Fruit fly (Drosophila melanogaster) whole organism, embryonic: ENCODE data around the gene CG10413.
A peak's percentile ranks its signal among the peaks of the same experiment; 100 is the strongest.

Experiments
- Abd-B ChIP-seq: fragments of 200-800 bp; sonication (Bioruptor generic); optimal IDR thresholded peaks from 2 replicates; lab custom pipeline; 2018; ENCODE audit warnings: missing biosample characterization, mild to moderate bottlenecking, missing genetic modification characterization, moderate library complexity
- Atf-2 ChIP-seq: fragments of 200-800 bp; sonication (Bioruptor generic); optimal IDR thresholded peaks from 2 replicates; lab custom pipeline; 2016; ENCODE audit warnings: missing biosample characterization, missing genetic modification characterization
- CG10543 ChIP-seq: fragments of 200-800 bp; sonication (Bioruptor generic); optimal IDR thresholded peaks from 3 replicates; lab custom pipeline; 2017; ENCODE audit warnings: missing biosample characterization, mild to moderate bottlenecking, missing genetic modification characterization, moderate library complexity
- CG11093 ChIP-seq: fragments of 200-800 bp; sonication (Bioruptor generic); IDR thresholded peaks from 3 replicates; pipeline ENCODE4 v1.3.6; 2022; ENCODE audit warnings: missing biosample characterization, missing genetic modification characterization
- CG11456 ChIP-seq: fragments of 200-800 bp; sonication (Bioruptor generic); IDR thresholded peaks from 3 replicates; pipeline ENCODE4 v1.3.6; 2022; ENCODE audit warnings: missing biosample characterization, missing genetic modification characterization
- CG12071 ChIP-seq: fragments of 200-800 bp; sonication (Bioruptor generic); optimal IDR thresholded peaks from 3 replicates; lab custom pipeline; 2018; ENCODE audit warnings: missing biosample characterization, mild to moderate bottlenecking, missing genetic modification characterization
- CG12219 ChIP-seq: fragments of 200-800 bp; sonication (Bioruptor generic); optimal IDR thresholded peaks from 3 replicates; lab custom pipeline; 2018; ENCODE audit warnings: missing biosample characterization, mild to moderate bottlenecking, missing genetic modification characterization
- CG1233 ChIP-seq: fragments of 200-800 bp; sonication (Bioruptor generic); optimal IDR thresholded peaks from 4 replicates; lab custom pipeline; 2018; ENCODE audit warnings: missing biosample characterization, mild to moderate bottlenecking, missing genetic modification characterization
- CG13624 ChIP-seq: fragments of 200-800 bp; sonication (Bioruptor generic); optimal IDR thresholded peaks from 2 replicates; lab custom pipeline; 2016; ENCODE audit warnings: missing biosample characterization, missing genetic modification characterization
- CG16779 ChIP-seq: fragments of 200-800 bp; sonication (Bioruptor generic); IDR thresholded peaks from 2 replicates; pipeline ENCODE4 v1.3.6; 2022; ENCODE audit warnings: missing biosample characterization, missing genetic modification characterization
- CG17186 ChIP-seq: fragments of 200-800 bp; sonication (Bioruptor generic); optimal IDR thresholded peaks from 3 replicates; lab custom pipeline; 2017; ENCODE audit warnings: missing biosample characterization, missing genetic modification reagents, missing genetic modification characterization
- CG30431 ChIP-seq: fragments of 200-800 bp; sonication (Bioruptor generic); optimal IDR thresholded peaks from 2 replicates; lab custom pipeline; 2017; ENCODE audit warnings: missing biosample characterization, missing genetic modification characterization
- CG3065 ChIP-seq: fragments of 200-800 bp; sonication (Bioruptor generic); optimal IDR thresholded peaks from 2 replicates; lab custom pipeline; 2016; ENCODE audit warnings: missing biosample characterization, missing genetic modification characterization
- CG31224 ChIP-seq: fragments of 200-800 bp; sonication (Bioruptor generic); IDR thresholded peaks from 2 replicates; pipeline ENCODE4 v1.3.6; 2022; ENCODE audit warnings: missing biosample characterization, missing genetic modification characterization
- CG7372 ChIP-seq: fragments of 200-800 bp; sonication (Bioruptor generic); IDR thresholded peaks from 2 replicates; pipeline ENCODE4 v1.3.6; 2022; ENCODE audit warnings: missing biosample characterization, missing genetic modification characterization
- CG8089 ChIP-seq: fragments of 200-800 bp; sonication (Bioruptor generic); optimal IDR thresholded peaks from 3 replicates; lab custom pipeline; 2016; ENCODE audit warnings: missing biosample characterization, missing genetic modification characterization
- CG9876 ChIP-seq: fragments of 200-800 bp; sonication (Bioruptor generic); optimal IDR thresholded peaks from 2 replicates; lab custom pipeline; 2016; ENCODE audit warnings: missing biosample characterization, missing genetic modification characterization
- Camta ChIP-seq: fragments of 200-800 bp; sonication (Bioruptor generic); optimal IDR thresholded peaks from 2 replicates; lab custom pipeline; 2016; ENCODE audit warnings: missing biosample characterization, missing genetic modification characterization
- D19B ChIP-seq: fragments of 200-800 bp; sonication (Bioruptor generic); optimal IDR thresholded peaks from 2 replicates; lab custom pipeline; 2017; ENCODE audit warnings: missing biosample characterization, mild to moderate bottlenecking, missing genetic modification characterization
- Dek ChIP-seq: fragments of 200-800 bp; sonication (Bioruptor generic); optimal IDR thresholded peaks from 3 replicates; lab custom pipeline; 2019; ENCODE audit warnings: missing biosample characterization, mild to moderate bottlenecking, missing genetic modification characterization, moderate library complexity
- Hmr ChIP-seq: fragments of 200-800 bp; sonication (Bioruptor generic); optimal IDR thresholded peaks from 3 replicates; lab custom pipeline; 2017; ENCODE audit warnings: mild to moderate bottlenecking, missing biosample characterization, missing genetic modification reagents, missing genetic modification characterization
- Hr78 ChIP-seq, 2 experiments: fragments of 200-800 bp in 1 of 2; fragments of >200 bp in 1 of 2; sonication (Bioruptor generic) in 1 of 2; optimal IDR thresholded peaks; 2 replicates each; lab custom pipeline; 2017 to 2019; ENCODE audit warnings: missing biosample characterization in 2 of 2, missing genetic modification characterization in 2 of 2, mild to moderate bottlenecking in 1 of 2, moderate library complexity in 1 of 2
- Sox102F ChIP-seq: fragments of 200-800 bp; sonication (Bioruptor generic); optimal IDR thresholded peaks from 2 replicates; lab custom pipeline; 2018; ENCODE audit warnings: missing biosample characterization, mild to moderate bottlenecking, missing genetic modification characterization, moderate library complexity
- Sry-β ChIP-seq: fragments of 200-800 bp; sonication (Bioruptor generic); optimal IDR thresholded peaks from 2 replicates; lab custom pipeline; 2018; ENCODE audit warnings: missing biosample characterization, mild to moderate bottlenecking, missing genetic modification characterization, moderate library complexity
- Stat92E ChIP-seq, 3 experiments: fragments of >200 bp in 2 of 3; fragments of 200-800 bp in 1 of 3; sonication (Bioruptor generic) in 1 of 3; optimal IDR thresholded peaks; 2 replicates each; lab custom pipeline; 2017 to 2019; ENCODE audit warnings: missing biosample characterization in 3 of 3, missing genetic modification characterization in 3 of 3, mild to moderate bottlenecking in 1 of 3, moderate library complexity in 1 of 3
- Xrp1 ChIP-seq: fragments of 200-800 bp; sonication (Bioruptor generic); IDR thresholded peaks from 2 replicates; pipeline ENCODE4 v1.3.6; 2022; ENCODE audit warnings: missing biosample characterization, missing genetic modification characterization
- ase ChIP-seq: fragments of 200-800 bp; sonication (Bioruptor generic); IDR thresholded peaks from 3 replicates; pipeline ENCODE4 v1.3.6; 2022; ENCODE audit warnings: missing biosample characterization, missing genetic modification characterization
- bab2 ChIP-seq: fragments of 200-800 bp; sonication (Bioruptor generic); optimal IDR thresholded peaks from 2 replicates; lab custom pipeline; 2016; ENCODE audit warnings: missing biosample characterization, missing genetic modification characterization
- cad ChIP-seq: fragments of >200 bp; optimal IDR thresholded peaks from 2 replicates; lab custom pipeline; 2017; ENCODE audit warnings: missing biosample characterization, missing genetic modification characterization
- caup ChIP-seq: fragments of 200-800 bp; sonication (Bioruptor generic); optimal IDR thresholded peaks from 3 replicates; lab custom pipeline; 2017; ENCODE audit warnings: missing biosample characterization, mild to moderate bottlenecking, missing genetic modification characterization, moderate library complexity; ENCODE audit not compliant: severe bottlenecking
- chif ChIP-seq, 2 experiments: fragments of 200-800 bp; sonication (Bioruptor generic); optimal IDR thresholded peaks; 3 replicates each; lab custom pipeline; 2016; ENCODE audit warnings: missing biosample characterization in 2 of 2, missing genetic modification characterization in 2 of 2
- chinmo ChIP-seq: fragments of 200-800 bp; sonication (Bioruptor generic); IDR thresholded peaks from 4 replicates; pipeline ENCODE4 v1.3.6; 2022; ENCODE audit warnings: missing biosample characterization, missing genetic modification characterization; ENCODE audit not compliant: partially characterized antibody
- ci ChIP-seq: fragments of 200-800 bp; sonication (Bioruptor generic); IDR thresholded peaks from 3 replicates; pipeline ENCODE4 v1.3.6; 2022; ENCODE audit warnings: missing biosample characterization, missing genetic modification characterization
- ftz-f1 ChIP-seq: fragments of 200-800 bp; sonication (Bioruptor generic); optimal IDR thresholded peaks from 2 replicates; lab custom pipeline; 2016; ENCODE audit warnings: missing biosample characterization, missing genetic modification characterization
- fu2 ChIP-seq: fragments of 200-800 bp; sonication (Bioruptor generic); optimal IDR thresholded peaks from 2 replicates; lab custom pipeline; 2016; ENCODE audit warnings: missing biosample characterization, missing genetic modification characterization
- gce ChIP-seq: fragments of 200-800 bp; sonication (Bioruptor generic); IDR thresholded peaks from 3 replicates; pipeline ENCODE4 v1.3.6; 2022; ENCODE audit warnings: missing biosample characterization, missing genetic modification characterization
- hkb ChIP-seq, 2 experiments: fragments of 200-800 bp in 1 of 2; fragments of >200 bp in 1 of 2; sonication (Bioruptor generic) in 1 of 2; IDR thresholded peaks in 1 of 2; optimal IDR thresholded peaks in 1 of 2; 2 replicates each; pipeline versions ENCODE4 v1.3.6 to Lab custom; 2017 to 2022; ENCODE audit warnings: missing biosample characterization in 1 of 2, missing genetic modification characterization in 1 of 2
- ken ChIP-seq: fragments of 200-800 bp; sonication (Bioruptor generic); IDR thresholded peaks from 3 replicates; pipeline ENCODE4 v1.3.6; 2022; ENCODE audit warnings: missing biosample characterization, missing genetic modification characterization
- mam ChIP-seq: fragments of 200-800 bp; sonication (Bioruptor generic); optimal IDR thresholded peaks from 3 replicates; lab custom pipeline; 2016; ENCODE audit warnings: missing biosample characterization, missing genetic modification characterization
- nom ChIP-seq: fragments of 200-800 bp; sonication (Bioruptor generic); optimal IDR thresholded peaks from 2 replicates; lab custom pipeline; 2017; ENCODE audit warnings: missing biosample characterization, missing genetic modification characterization, mild to moderate bottlenecking, moderate library complexity, missing genetic modification reagents
- pb ChIP-seq: fragments of 200-800 bp; sonication (Bioruptor generic); optimal IDR thresholded peaks from 3 replicates; lab custom pipeline; 2016; ENCODE audit warnings: missing biosample characterization, missing genetic modification characterization
- prd ChIP-seq, 3 experiments: fragments of >200 bp in 2 of 3; fragments of 200-800 bp in 1 of 3; sonication (Bioruptor generic) in 1 of 3; optimal IDR thresholded peaks in 2 of 3; IDR thresholded peaks in 1 of 3; 2 replicates in 2 of 3; 3 replicates in 1 of 3; pipeline versions ENCODE4 v1.3.6 to Lab custom; 2017 to 2022; ENCODE audit warnings: missing biosample characterization in 1 of 3, missing genetic modification characterization in 1 of 3
- pum ChIP-seq: fragments of 200-800 bp; sonication (Bioruptor generic); optimal IDR thresholded peaks from 2 replicates; lab custom pipeline; 2016; ENCODE audit warnings: missing biosample characterization, missing genetic modification characterization
- ro ChIP-seq: fragments of 200-800 bp; sonication (Bioruptor generic); IDR thresholded peaks from 2 replicates; pipeline ENCODE4 v1.3.6; 2022; ENCODE audit warnings: missing biosample characterization, missing genetic modification characterization
- seq ChIP-seq: fragments of 200-800 bp; sonication (Bioruptor generic); IDR thresholded peaks from 2 replicates; pipeline ENCODE4 v1.3.6; 2022; ENCODE audit warnings: missing biosample characterization, missing genetic modification characterization
- slou ChIP-seq: fragments of 200-800 bp; sonication (Bioruptor generic); optimal IDR thresholded peaks from 3 replicates; lab custom pipeline; 2016; ENCODE audit warnings: missing biosample characterization, missing genetic modification characterization
- slp2 ChIP-seq: fragments of 200-800 bp; sonication (Bioruptor generic); optimal IDR thresholded peaks from 2 replicates; lab custom pipeline; 2016; ENCODE audit warnings: missing biosample characterization, missing genetic modification characterization
- ttk ChIP-seq: fragments of 200-800 bp; sonication (Bioruptor generic); IDR thresholded peaks from 2 replicates; pipeline ENCODE4 v2.1.2; 2022; ENCODE audit warnings: missing biosample characterization, missing genetic modification characterization
- tup ChIP-seq: fragments of 200-800 bp; sonication (Bioruptor generic); optimal IDR thresholded peaks from 2 replicates; lab custom pipeline; 2016; ENCODE audit warnings: missing biosample characterization, mild to moderate bottlenecking, missing genetic modification characterization, moderate library complexity
- vnd ChIP-seq: fragments of 200-800 bp; sonication (Bioruptor generic); IDR thresholded peaks from 3 replicates; pipeline ENCODE4 v1.3.6; 2022; ENCODE audit warnings: missing biosample characterization, missing genetic modification characterization; ENCODE audit not compliant: partially characterized antibody

CG10413 gene

DNA sequence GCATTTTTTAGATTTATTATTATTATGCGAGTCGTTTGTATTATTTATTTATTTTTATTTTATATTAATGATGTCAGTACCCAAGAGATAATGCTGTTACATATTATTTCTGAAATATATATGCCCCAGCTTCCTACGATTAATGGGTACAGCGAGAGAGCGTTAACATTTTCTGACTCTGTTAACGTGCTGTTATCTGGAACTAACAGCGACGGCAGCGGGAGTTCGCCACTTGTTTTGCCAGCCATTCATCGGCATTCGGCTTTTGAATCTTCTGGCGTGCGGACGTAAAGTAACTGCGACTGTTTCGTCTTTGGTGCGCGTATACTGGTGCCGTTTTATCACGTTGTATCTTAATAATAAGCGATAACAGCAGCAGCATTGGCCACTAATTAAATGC, 12.0 kb upstream of the CG10413 start, which contains the start of gene MESR3 (continued):
- TF ChIP-seq Hr78 (GFP tag; optimal IDR thresholded peaks at IDR 0.05; lab: Kevin White, UChicago): peak in 1 of 2 experiments; percentile 40
- TF ChIP-seq prd (optimal IDR thresholded peaks at IDR 0.05; lab: Kevin White, UChicago): no peak
- TF ChIP-seq prd (GFP tag; IDR thresholded peaks at IDR 0.05; lab: Robert Waterston, UW): peak; percentile 67
- peak; percentile 64 for TF ChIP-seq caup (GFP tag; lab: Kevin White, UChicago)
- TF ChIP-seq CG9876 (GFP tag; lab: Kevin White, UChicago): no peak
- peak; percentile 66 for TF ChIP-seq D19B (GFP tag; lab: Kevin White, UChicago)
- TF ChIP-seq CG11456: no peak
- TF ChIP-seq CG3065 (GFP tag; lab: Kevin White, UChicago): no peak
- peak; percentile 85 for TF ChIP-seq ci (GFP tag; lab: Robert Waterston, UW)
- TF ChIP-seq chinmo (GFP tag; lab: Robert Waterston, UW): peak; percentile 80; the same call in 2 of the 4 replicates
- no peak for TF ChIP-seq Atf-2 (GFP tag; lab: Kevin White, UChicago)
- peak; percentile 81 for TF ChIP-seq CG1233
- peak; percentile 55 for TF ChIP-seq Hmr (GFP tag; lab: Kevin White, UChicago)
- TF ChIP-seq CG30431 (GFP tag; lab: Kevin White, UChicago): no peak
- no peak for TF ChIP-seq hkb (optimal IDR thresholded peaks at IDR 0.05; lab: Kevin White, UChicago)
- peak; percentile 88 for TF ChIP-seq hkb (GFP tag; IDR thresholded peaks at IDR 0.05; lab: Robert Waterston, UW)
- no peak for TF ChIP-seq pb (GFP tag; lab: Kevin White, UChicago)
- TF ChIP-seq ro (GFP tag; lab: Robert Waterston, UW): no peak
- TF ChIP-seq Camta (GFP tag; lab: Kevin White, UChicago): no peak
- TF ChIP-seq CG7372 (GFP tag; lab: Robert Waterston, UW): no peak
- peak; percentile 74 for TF ChIP-seq CG31224 (GFP tag; lab: Robert Waterston, UW)
- TF ChIP-seq chif (GFP tag; optimal IDR thresholded peaks at IDR 0.05; lab: Kevin White, UChicago): no peak
- peak; percentile 66; the same call in 1 of the 3 replicates for TF ChIP-seq ase (GFP tag; lab: Robert Waterston, UW)
- TF ChIP-seq nom (GFP tag; lab: Kevin White, UChicago): peak; percentile 81
- TF ChIP-seq CG17186 (GFP tag; lab: Kevin White, UChicago): no peak
- TF ChIP-seq cad (GFP tag; lab: Kevin White, UChicago): no peak
- TF ChIP-seq CG12071: peak; percentile 76
- peak; percentile 80; the same call in 2 of the 3 replicates for TF ChIP-seq gce
- peak; percentile 19; the same call in 2 of the 3 replicates for TF ChIP-seq ken (GFP tag; lab: Robert Waterston, UW)
- TF ChIP-seq fu2 (GFP tag; lab: Kevin White, UChicago): no peak
- TF ChIP-seq pum (GFP tag; lab: Kevin White, UChicago): no peak
- peak; percentile 15 for TF ChIP-seq Dek (tag; lab: Kevin White, UChicago)
- TF ChIP-seq slou: no peak
- peak; percentile 90 for TF ChIP-seq Xrp1 (GFP tag; lab: Robert Waterston, UW)
- peak; percentile 16 for TF ChIP-seq Sox102F (GFP tag; lab: Kevin White, UChicago)
- TF ChIP-seq ttk (GFP tag; lab: Robert Waterston, UW): peak; percentile 60; the same call in 1 of the 2 replicates
- TF ChIP-seq mam (GFP tag; lab: Kevin White, UChicago): no peak
- TF ChIP-seq seq (GFP tag; lab: Robert Waterston, UW): peak; percentile 18; the same call in 1 of the 2 replicates
- TF ChIP-seq vnd (GFP tag; lab: Robert Waterston, UW): no peak
- no peak for TF ChIP-seq Abd-B (GFP tag; lab: Kevin White, UChicago)
- no peak for TF ChIP-seq bab2 (GFP tag; lab: Kevin White, UChicago)
- TF ChIP-seq slp2 (GFP tag; lab: Kevin White, UChicago): no peak
- TF ChIP-seq Stat92E (GFP tag; optimal IDR thresholded peaks at IDR 0.05; lab: Kevin White, UChicago): peak in 1 of 3 experiments; percentile 68
- no peak for TF ChIP-seq tup (GFP tag; lab: Kevin White, UChicago)
- peak; percentile 47 for TF ChIP-seq CG10543 (GFP tag; lab: Kevin White, UChicago)
- TF ChIP-seq CG16779 (GFP tag; lab: Robert Waterston, UW): no peak
- TF ChIP-seq CG11093 (GFP tag; lab: Robert Waterston, UW): no peak
- no peak for TF ChIP-seq Sry-β (GFP tag; lab: Kevin White, UChicago)
- no peak for TF ChIP-seq CG8089 (GFP tag; lab: Kevin White, UChicago)
- peak; percentile 33 for TF ChIP-seq CG13624 (GFP tag; lab: Kevin White, UChicago)
- TF ChIP-seq ftz-f1: peak; percentile 30
- TF ChIP-seq CG12219 (GFP tag; lab: Kevin White, UChicago): no peak
